Worm (Caenorhabditis elegans): ENCODE measurements around the gene argn-1.

- TF ChIP-seq med-1 (GFP tag; optimal IDR thresholded peaks at IDR 0.05; ENCODE audit: insufficient read depth) (no peak), ztf-29 (GFP tag; IDR thresholded peaks at IDR 0.05) (no peak), flt-1 (GFP tag; IDR thresholded peaks at IDR 0.05) (no peak), klf-2 (GFP tag; conservative IDR thresholded peaks at IDR 0.05) (no peak), cog-1 (tag; optimal IDR thresholded peaks at IDR 0.05) (no peak), T22C8.4 (GFP tag; IDR thresholded peaks at IDR 0.05) (no peak), ztf-23 (GFP tag; IDR thresholded peaks at IDR 0.05) (no peak), ref-1 (GFP tag; conservative IDR thresholded peaks at IDR 0.05) (no peak), tab-1 (GFP tag; IDR thresholded peaks at IDR 0.05) (no peak)
These were observed 29.8 kb downstream of the argn-1 start, which contains the start of gene T22B7.22 for ce11 chrX:5659614-5660013.

Data from whole organism, midembryonic.